Worm (Caenorhabditis elegans) whole organism, L2 larva: ENCODE measurements around the gene rpt-3.

Source experiments
- R02D3.7 ChIP-seq: fragments of 150-350 bp; optimal IDR thresholded peaks from 2 replicates; lab custom pipeline; 2014; ENCODE audit warnings: missing biosample characterization, missing genetic modification characterization
- blmp-1 ChIP-seq: sonication (generic microtip); optimal IDR thresholded peaks from 2 replicates; lab custom pipeline; 2017; ENCODE audit warnings: missing genetic modification characterization, mild to moderate bottlenecking, missing compliant biosample characterization, antibody characterized with exemption, moderate library complexity; ENCODE audit not compliant: insufficient read depth
- ceh-16 ChIP-seq: fragments of 150-350 bp; optimal IDR thresholded peaks from 2 replicates; lab custom pipeline; 2014; ENCODE audit warnings: missing biosample characterization, missing genetic modification characterization
- elt-1 ChIP-seq: fragments of 150-350 bp; optimal IDR thresholded peaks from 2 replicates; lab custom pipeline; 2014; ENCODE audit warnings: missing biosample characterization, missing genetic modification characterization
- elt-3 ChIP-seq: sonication (generic microtip); optimal IDR thresholded peaks from 2 replicates; lab custom pipeline; 2017; ENCODE audit warnings: missing biosample characterization, missing genetic modification characterization
- lin-11 ChIP-seq: fragments of 150-350 bp; sonication (generic microtip); optimal IDR thresholded peaks from 2 replicates; lab custom pipeline; 2014; ENCODE audit warnings: missing biosample characterization, missing genetic modification characterization, inconsistent platforms, mixed read lengths
- lin-13 ChIP-seq: fragments of 150-350 bp; optimal IDR thresholded peaks from 2 replicates; lab custom pipeline; 2014; ENCODE audit warnings: missing biosample characterization, missing genetic modification reagents, missing genetic modification characterization
- lsy-2 ChIP-seq, 2 experiments: fragments of 150-350 bp in 1 of 2; sonication (generic microtip) in 1 of 2; optimal IDR thresholded peaks; 2 replicates each; lab custom pipeline; 2014 to 2017; ENCODE audit warnings: missing biosample characterization in 2 of 2, missing genetic modification characterization in 2 of 2
- snpc-4 ChIP-seq: fragments of 150-350 bp; optimal IDR thresholded peaks from 2 replicates; lab custom pipeline; 2014; ENCODE audit warnings: missing biosample characterization, missing genetic modification characterization
- ztf-11 ChIP-seq: sonication (generic microtip); optimal IDR thresholded peaks from 2 replicates; lab custom pipeline; 2017; ENCODE audit warnings: missing biosample characterization, missing genetic modification characterization

ce11 chrIII:6479439-6479838, 10.2 kb upstream of the rpt-3 start:
- TF ChIP-seq lin-13 (GFP tag; lab: Kevin White, UChicago) (no peak), ceh-16 (no peak), lin-11 (tag; lab: Kevin White, UChicago) (no peak), elt-3 (tag; lab: Kevin White, UChicago) (no peak), R02D3.7 (tag; lab: Kevin White, UChicago) (no peak), lsy-2 (tag; optimal IDR thresholded peaks at IDR 0.05; lab: Kevin White, UChicago) (no peak), snpc-4 (tag; lab: Kevin White, UChicago) (no peak), elt-1 (tag; lab: Kevin White, UChicago) (no peak), ztf-11 (tag; lab: Kevin White, UChicago) (no peak), blmp-1 (tag; lab: Kevin White, UChicago) (no peak)
